Fruit fly (Drosophila melanogaster) whole organism, embryonic: ENCODE results near the gene CG43077.

Experiments
- Atf6 ChIP-seq: fragments of 200-800 bp; sonication (Bioruptor generic); IDR thresholded peaks from 2 replicates; pipeline ENCODE4 v1.3.6; 2022; ENCODE audit warnings: missing biosample characterization, missing genetic modification characterization
- BtbVII ChIP-seq: fragments of 200-800 bp; sonication (Bioruptor generic); optimal IDR thresholded peaks from 3 replicates; lab custom pipeline; 2017; ENCODE audit warnings: missing biosample characterization, mild to moderate bottlenecking, missing genetic modification characterization
- C15 ChIP-seq: fragments of 200-800 bp; sonication (Bioruptor generic); IDR thresholded peaks from 3 replicates; pipeline ENCODE4 v1.3.6; 2022; ENCODE audit warnings: missing biosample characterization, missing genetic modification characterization
- CG11093 ChIP-seq: fragments of 200-800 bp; sonication (Bioruptor generic); IDR thresholded peaks from 3 replicates; pipeline ENCODE4 v1.3.6; 2022; ENCODE audit warnings: missing biosample characterization, missing genetic modification characterization
- CG1233 ChIP-seq: fragments of 200-800 bp; sonication (Bioruptor generic); optimal IDR thresholded peaks from 4 replicates; lab custom pipeline; 2018; ENCODE audit warnings: missing biosample characterization, mild to moderate bottlenecking, missing genetic modification characterization
- CG12744 ChIP-seq: fragments of 200-800 bp; sonication (Bioruptor generic); optimal IDR thresholded peaks from 2 replicates; lab custom pipeline; 2016; ENCODE audit warnings: missing biosample characterization, missing genetic modification characterization
- CG12942 ChIP-seq: fragments of 200-800 bp; sonication (Bioruptor generic); optimal IDR thresholded peaks from 3 replicates; lab custom pipeline; 2016; ENCODE audit warnings: missing biosample characterization, missing genetic modification characterization
- CG13296 ChIP-seq: fragments of 200-800 bp; sonication (Bioruptor generic); optimal IDR thresholded peaks from 3 replicates; lab custom pipeline; 2018; ENCODE audit warnings: missing biosample characterization, mild to moderate bottlenecking, missing genetic modification characterization
- CG14710 ChIP-seq: fragments of 200-800 bp; sonication (Bioruptor generic); optimal IDR thresholded peaks from 3 replicates; lab custom pipeline; 2019; ENCODE audit warnings: missing biosample characterization, mild to moderate bottlenecking, missing genetic modification characterization, moderate library complexity
- CG15073 ChIP-seq: fragments of 200-800 bp; sonication (Bioruptor generic); optimal IDR thresholded peaks from 2 replicates; lab custom pipeline; 2016; ENCODE audit warnings: missing biosample characterization, missing genetic modification characterization
- CG15514 ChIP-seq: fragments of 200-800 bp; sonication (Bioruptor generic); optimal IDR thresholded peaks from 3 replicates; lab custom pipeline; 2017; ENCODE audit warnings: missing biosample characterization, missing genetic modification characterization, mild to moderate bottlenecking, moderate library complexity, missing genetic modification reagents
- CG16815 ChIP-seq: fragments of 200-800 bp; sonication (Bioruptor generic); optimal IDR thresholded peaks from 3 replicates; lab custom pipeline; 2017; ENCODE audit warnings: missing biosample characterization, mild to moderate bottlenecking, missing genetic modification characterization
- CG17568 ChIP-seq: fragments of 200-800 bp; sonication (Bioruptor generic); optimal IDR thresholded peaks from 2 replicates; lab custom pipeline; 2018; ENCODE audit warnings: missing biosample characterization, mild to moderate bottlenecking, missing genetic modification characterization, moderate library complexity
- CG17612 ChIP-seq: fragments of 200-800 bp; sonication (Bioruptor generic); IDR thresholded peaks from 2 replicates; pipeline ENCODE4 v1.3.6; 2022; ENCODE audit warnings: missing biosample characterization, missing genetic modification characterization
- CG2129 ChIP-seq: fragments of 200-800 bp; sonication (Bioruptor generic); IDR thresholded peaks from 2 replicates; pipeline ENCODE4 v1.3.6; 2022; ENCODE audit warnings: missing biosample characterization, missing genetic modification characterization; ENCODE audit not compliant: partially characterized antibody
- CG30403 ChIP-seq: fragments of 200-800 bp; sonication (Bioruptor generic); optimal IDR thresholded peaks from 3 replicates; lab custom pipeline; 2016; ENCODE audit warnings: missing biosample characterization, missing genetic modification characterization
- CG4328 ChIP-seq: fragments of 200-800 bp; sonication (Bioruptor generic); optimal IDR thresholded peaks from 3 replicates; lab custom pipeline; 2017; ENCODE audit warnings: missing biosample characterization, missing genetic modification reagents, missing genetic modification characterization
- CG6654 ChIP-seq: fragments of 200-800 bp; sonication (Bioruptor generic); optimal IDR thresholded peaks from 2 replicates; lab custom pipeline; 2017; ENCODE audit warnings: missing biosample characterization, mild to moderate bottlenecking, missing genetic modification characterization
- CG7372 ChIP-seq: fragments of 200-800 bp; sonication (Bioruptor generic); IDR thresholded peaks from 2 replicates; pipeline ENCODE4 v1.3.6; 2022; ENCODE audit warnings: missing biosample characterization, missing genetic modification characterization
- CG7556 ChIP-seq: fragments of 200-800 bp; sonication (Bioruptor generic); optimal IDR thresholded peaks from 2 replicates; lab custom pipeline; 2017; ENCODE audit warnings: missing biosample characterization, mild to moderate bottlenecking, missing genetic modification characterization
- D19B ChIP-seq: fragments of 200-800 bp; sonication (Bioruptor generic); optimal IDR thresholded peaks from 2 replicates; lab custom pipeline; 2017; ENCODE audit warnings: missing biosample characterization, mild to moderate bottlenecking, missing genetic modification characterization
- E2f2 ChIP-seq: fragments of 200-800 bp; sonication (Bioruptor generic); IDR thresholded peaks from 2 replicates; pipeline ENCODE4 v1.3.6; 2022; ENCODE audit warnings: missing biosample characterization, missing genetic modification characterization
- Oli ChIP-seq: fragments of 200-800 bp; sonication (Bioruptor generic); optimal IDR thresholded peaks from 2 replicates; lab custom pipeline; 2018; ENCODE audit warnings: missing biosample characterization, mild to moderate bottlenecking, missing genetic modification characterization, moderate library complexity
- Opbp ChIP-seq: fragments of 200-800 bp; sonication (Bioruptor generic); IDR thresholded peaks from 3 replicates; pipeline ENCODE4 v1.3.6; 2022; ENCODE audit warnings: missing biosample characterization, missing genetic modification characterization; ENCODE audit not compliant: partially characterized antibody
- Usf ChIP-seq: fragments of 200-800 bp; sonication (Bioruptor generic); optimal IDR thresholded peaks from 2 replicates; lab custom pipeline; 2017; ENCODE audit warnings: missing genotype, missing biosample characterization, missing genetic modification characterization
- ash1 ChIP-seq: fragments of 200-800 bp; sonication (Bioruptor generic); optimal IDR thresholded peaks from 2 replicates; lab custom pipeline; 2018; ENCODE audit warnings: missing biosample characterization, mild to moderate bottlenecking, missing genetic modification characterization
- bcd ChIP-seq: fragments of 200-800 bp; sonication (Bioruptor generic); optimal IDR thresholded peaks from 2 replicates; lab custom pipeline; 2017; ENCODE audit warnings: missing biosample characterization, mild to moderate bottlenecking, missing genetic modification characterization
- bigmax ChIP-seq: fragments of 200-800 bp; sonication (Bioruptor generic); optimal IDR thresholded peaks from 2 replicates; lab custom pipeline; 2018; ENCODE audit warnings: missing biosample characterization, mild to moderate bottlenecking, missing genetic modification characterization
- caup ChIP-seq: fragments of 200-800 bp; sonication (Bioruptor generic); optimal IDR thresholded peaks from 3 replicates; lab custom pipeline; 2017; ENCODE audit warnings: missing biosample characterization, mild to moderate bottlenecking, missing genetic modification characterization, moderate library complexity; ENCODE audit not compliant: severe bottlenecking
- eve ChIP-seq, 2 experiments: fragments of >200 bp; optimal IDR thresholded peaks; 2 replicates each; lab custom pipeline; 2017; ENCODE audit warnings: missing biosample characterization in 2 of 2, missing genetic modification characterization in 2 of 2
- eyg ChIP-seq: fragments of 200-800 bp; sonication (Bioruptor generic); optimal IDR thresholded peaks from 3 replicates; lab custom pipeline; 2016; ENCODE audit warnings: missing biosample characterization, missing genetic modification characterization
- fd3F ChIP-seq: fragments of 200-800 bp; sonication (Bioruptor generic); optimal IDR thresholded peaks from 2 replicates; lab custom pipeline; 2018; ENCODE audit warnings: missing biosample characterization, mild to moderate bottlenecking, missing genetic modification characterization, moderate library complexity
- gro ChIP-seq: fragments of 200-800 bp; sonication (Bioruptor generic); optimal IDR thresholded peaks from 2 replicates; lab custom pipeline; 2016; ENCODE audit warnings: missing biosample characterization, missing genetic modification characterization
- ham ChIP-seq: fragments of 200-800 bp; sonication (Bioruptor generic); IDR thresholded peaks from 2 replicates; pipeline ENCODE4 v1.3.6; 2022; ENCODE audit warnings: missing biosample characterization, missing genetic modification characterization
- pan ChIP-seq, 4 experiments: fragments of >200 bp in 3 of 4; fragments of 200-800 bp in 1 of 4; sonication (Bioruptor generic) in 1 of 4; optimal IDR thresholded peaks in 3 of 4; IDR thresholded peaks in 1 of 4; 2 replicates each; pipeline versions ENCODE4 v1.3.6 to Lab custom; 2017 to 2022; ENCODE audit warnings: missing biosample characterization in 2 of 4, missing genetic modification characterization in 2 of 4, mixed read lengths in 1 of 4
- pb ChIP-seq: fragments of 200-800 bp; sonication (Bioruptor generic); optimal IDR thresholded peaks from 3 replicates; lab custom pipeline; 2016; ENCODE audit warnings: missing biosample characterization, missing genetic modification characterization
- phol ChIP-seq: fragments of 200-800 bp; sonication (Bioruptor generic); optimal IDR thresholded peaks from 3 replicates; lab custom pipeline; 2018; ENCODE audit warnings: missing biosample characterization, mild to moderate bottlenecking, missing genetic modification characterization, moderate library complexity
- prd ChIP-seq, 3 experiments: fragments of >200 bp in 2 of 3; fragments of 200-800 bp in 1 of 3; sonication (Bioruptor generic) in 1 of 3; optimal IDR thresholded peaks in 2 of 3; IDR thresholded peaks in 1 of 3; 2 replicates in 2 of 3; 3 replicates in 1 of 3; pipeline versions ENCODE4 v1.3.6 to Lab custom; 2017 to 2022; ENCODE audit warnings: missing biosample characterization in 1 of 3, missing genetic modification characterization in 1 of 3
- ranshi ChIP-seq: fragments of 200-800 bp; sonication (Bioruptor generic); IDR thresholded peaks from 2 replicates; pipeline ENCODE4 v1.3.6; 2022; ENCODE audit warnings: missing biosample characterization, missing genetic modification characterization
- sens-2 ChIP-seq: fragments of 200-800 bp; sonication (Bioruptor generic); IDR thresholded peaks from 2 replicates; pipeline ENCODE4 v1.3.6; 2022; ENCODE audit warnings: missing biosample characterization, missing genetic modification characterization
- seq ChIP-seq: fragments of 200-800 bp; sonication (Bioruptor generic); IDR thresholded peaks from 2 replicates; pipeline ENCODE4 v1.3.6; 2022; ENCODE audit warnings: missing biosample characterization, missing genetic modification characterization
- slp2 ChIP-seq: fragments of 200-800 bp; sonication (Bioruptor generic); optimal IDR thresholded peaks from 2 replicates; lab custom pipeline; 2016; ENCODE audit warnings: missing biosample characterization, missing genetic modification characterization
- sna ChIP-seq: fragments of 200-800 bp; sonication (Bioruptor generic); IDR thresholded peaks from 2 replicates; pipeline ENCODE4 v1.3.6; 2022; ENCODE audit warnings: missing biosample characterization, missing genetic modification characterization; ENCODE audit not compliant: partially characterized antibody
- vvl ChIP-seq: fragments of 200-800 bp; sonication (Bioruptor generic); IDR thresholded peaks from 2 replicates; pipeline ENCODE4 v1.3.6; 2022; ENCODE audit warnings: missing biosample characterization, missing genetic modification characterization
- zen ChIP-seq: fragments of 200-800 bp; sonication (Bioruptor generic); optimal IDR thresholded peaks from 3 replicates; lab custom pipeline; 2018; ENCODE audit warnings: missing biosample characterization, mild to moderate bottlenecking, missing genetic modification characterization, moderate library complexity
- zen2 ChIP-seq: fragments of 200-800 bp; sonication (Bioruptor generic); IDR thresholded peaks from 3 replicates; pipeline ENCODE4 v1.3.6; 2022; ENCODE audit warnings: missing biosample characterization, missing genetic modification characterization; ENCODE audit not compliant: partially characterized antibody

Gene CG43077

DNA sequence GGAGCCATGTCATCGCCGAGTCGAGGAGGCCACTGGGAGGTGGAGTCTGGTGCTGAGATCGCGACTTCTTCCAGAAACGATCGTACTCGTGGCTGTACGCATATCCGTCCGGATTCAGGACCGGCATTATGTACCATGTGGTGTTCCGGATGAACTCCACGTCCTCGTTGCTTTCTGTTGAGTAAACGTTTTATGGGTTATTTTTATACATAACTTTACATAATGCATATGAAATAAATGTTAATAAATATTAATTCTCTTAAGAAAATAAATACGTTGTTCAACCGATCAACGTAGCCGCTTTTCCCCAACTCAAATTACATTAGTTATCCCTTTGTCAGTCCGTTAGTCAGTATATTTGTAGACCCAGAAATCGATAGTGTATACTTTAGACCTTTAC is 12.8 kb upstream of the CG43077 start, which contains the start of gene CG4955:
CG4955 (plus strand) TSS at position 301 of the 400 bp plus-strand sequence.
- TF ChIP-seq slp2 (GFP tag; lab: Kevin White, UChicago) (no peak), Opbp (GFP tag; lab: Robert Waterston, UW) (no peak), CG12744 (GFP tag; lab: Kevin White, UChicago) (no peak), pb (no peak), CG6654 (no peak), CG15073 (GFP tag; lab: Kevin White, UChicago) (no peak), seq (GFP tag; lab: Robert Waterston, UW) (no peak), Atf6 (GFP tag; lab: Robert Waterston, UW) (no peak), CG15514 (GFP tag; lab: Kevin White, UChicago) (no peak)

dm6 chrX:17078139-17078977 is 10.0 kb upstream of the CG43077 start, which contains the start of gene CG4949:
Gene CG4949 (plus strand): TSS chrX:17078836.
- TF ChIP-seq sens-2 (GFP tag; lab: Robert Waterston, UW), result no peak
- no peak for TF ChIP-seq C15 (GFP tag; lab: Robert Waterston, UW)
- TF ChIP-seq CG7372, result no peak
- TF ChIP-seq sna (GFP tag; lab: Robert Waterston, UW), result peak; percentile 71
- no peak for TF ChIP-seq CG17612 (GFP tag; lab: Robert Waterston, UW)
- peak; percentile 69 for TF ChIP-seq CG14710 (tag; lab: Kevin White, UChicago)
- peak; percentile 11 for TF ChIP-seq phol
- no peak for TF ChIP-seq caup
- TF ChIP-seq zen, result no peak
- no peak for TF ChIP-seq bigmax (GFP tag; lab: Kevin White, UChicago)
- no peak for TF ChIP-seq D19B (GFP tag; lab: Kevin White, UChicago)
- no peak for TF ChIP-seq CG12942 (GFP tag; lab: Kevin White, UChicago)
- TF ChIP-seq ranshi (GFP tag; lab: Robert Waterston, UW), result 0 out of 2 replicates have a peak, but pooled peaks have one; percentile 20
- no peak for TF ChIP-seq pan (optimal IDR thresholded peaks at IDR 0.05; lab: Kevin White, UChicago)
- peak in 1 of 2 experiments; percentile 18 for TF ChIP-seq pan (GFP tag; optimal IDR thresholded peaks at IDR 0.05 in 1 of 2, IDR thresholded peaks at IDR 0.05 in 1 of 2)
- TF ChIP-seq prd (optimal IDR thresholded peaks at IDR 0.05; lab: Kevin White, UChicago), result no peak
- peak; percentile 29; the same call in 1 of the 3 replicates for TF ChIP-seq prd (GFP tag; IDR thresholded peaks at IDR 0.05; lab: Robert Waterston, UW)
- TF ChIP-seq zen2 (GFP tag; lab: Robert Waterston, UW), result peak; percentile 87
- no peak for TF ChIP-seq CG13296
- no peak for TF ChIP-seq Usf (GFP tag; lab: Kevin White, UChicago)
- no peak for TF ChIP-seq ham (GFP tag; lab: Robert Waterston, UW)
- TF ChIP-seq gro (GFP tag; lab: Kevin White, UChicago), result no peak
- no peak for TF ChIP-seq Oli (tag; lab: Kevin White, UChicago)
- peak; percentile 17; the same call in 1 of the 2 replicates for TF ChIP-seq E2f2 (GFP tag; lab: Robert Waterston, UW)
- no peak for TF ChIP-seq CG16815 (GFP tag; lab: Kevin White, UChicago)
- peak; percentile 44 for TF ChIP-seq CG2129 (GFP tag; lab: Robert Waterston, UW)
- TF ChIP-seq BtbVII (GFP tag; lab: Kevin White, UChicago), result no peak
- no peak for TF ChIP-seq eve (GFP tag; optimal IDR thresholded peaks at IDR 0.05; lab: Kevin White, UChicago)
- no peak for TF ChIP-seq ash1 (GFP tag; lab: Kevin White, UChicago)
- no peak for TF ChIP-seq fd3F (GFP tag; lab: Kevin White, UChicago)
- TF ChIP-seq CG4328 (GFP tag; lab: Kevin White, UChicago), result no peak
- TF ChIP-seq CG17568 (GFP tag; lab: Kevin White, UChicago), result no peak
- TF ChIP-seq CG11093, result no peak
- TF ChIP-seq CG7556, result no peak
- TF ChIP-seq eyg (GFP tag; lab: Kevin White, UChicago), result no peak
- peak; percentile 42 for TF ChIP-seq vvl (GFP tag; lab: Robert Waterston, UW)
- TF ChIP-seq CG30403, result no peak
- no peak for TF ChIP-seq bcd
- no peak for TF ChIP-seq CG1233
